Worm (Caenorhabditis elegans): ENCODE data around the gene R155.3.

- TF ChIP-seq ama-1 (optimal IDR thresholded peaks at IDR 0.05) (no peak), nhr-237 (tag; optimal IDR thresholded peaks at IDR 0.05) (no peak), aly-2 (tag; optimal IDR thresholded peaks at IDR 0.05) (no peak), unc-62 (GFP tag; optimal IDR thresholded peaks at IDR 0.05) (no peak), unc-39 (tag; optimal IDR thresholded peaks at IDR 0.05) (no peak), nhr-77 (tag; optimal IDR thresholded peaks at IDR 0.05) (no peak), snpc-4 (tag; optimal IDR thresholded peaks at IDR 0.05) (no peak), nhr-12 (tag; optimal IDR thresholded peaks at IDR 0.05) (no peak), lin-13 (GFP tag; optimal IDR thresholded peaks at IDR 0.05) (no peak)
These were observed 36.9 kb downstream of the R155.3 start for ce11 chrIII:1939625-1939988.

Data from whole organism, L2 larva.